Worm (Caenorhabditis elegans): ENCODE data around the gene dnc-3.

Gene dnc-3

DNA sequence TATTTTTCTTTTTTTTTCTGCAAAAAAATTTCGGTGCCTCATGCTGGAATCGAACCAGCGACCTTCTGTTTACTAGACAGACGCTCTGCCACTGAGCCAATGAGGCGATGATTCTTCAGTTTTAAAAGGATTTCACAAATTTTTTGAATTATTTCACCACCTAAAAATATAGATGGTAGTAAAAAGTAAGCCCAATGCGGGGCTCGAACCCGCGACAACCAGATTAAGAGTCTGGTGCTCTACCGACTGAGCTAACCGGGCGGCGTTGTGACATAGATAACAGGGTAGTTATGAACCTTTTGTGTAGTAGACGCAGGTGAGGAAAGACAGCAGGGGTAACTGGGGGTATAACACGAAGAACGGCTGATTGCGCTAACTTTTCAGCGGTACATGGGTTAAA, 14.1 kb downstream of the dnc-3 start:
- peak; percentile 16 for TF ChIP-seq lin-39 (tag; optimal IDR thresholded peaks at IDR 0.05)
- peak; percentile 45 for TF ChIP-seq elt-2 (tag; optimal IDR thresholded peaks at IDR 0.05)

DNA sequence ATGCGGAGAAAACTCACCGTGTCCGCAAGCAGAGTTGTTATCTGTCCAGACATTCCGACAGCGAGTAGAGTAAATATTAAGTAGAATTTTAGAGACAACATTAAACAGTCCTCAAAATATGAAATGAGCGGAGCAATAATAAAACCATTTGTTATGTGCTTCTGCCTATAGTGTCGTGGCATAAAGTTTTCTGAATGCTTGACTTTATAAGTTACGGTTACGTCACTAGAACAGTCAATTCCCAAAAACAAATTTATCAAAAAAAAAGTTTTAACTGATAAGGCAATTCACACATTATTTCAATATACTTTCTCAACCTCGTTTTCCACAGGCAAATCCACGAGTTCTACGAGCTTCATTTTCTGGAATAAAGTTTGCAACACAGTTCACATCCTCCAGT, 15.6 kb downstream of the dnc-3 start, which contains the start of gene clec-127:
Gene clec-127 (minus strand): TSS at position 101 of the 400 bp plus-strand sequence.
- TF ChIP-seq ceh-16 (tag; optimal IDR thresholded peaks at IDR 0.05) (no peak), ama-1 (optimal IDR thresholded peaks at IDR 0.05) (no peak), lin-39 (tag; optimal IDR thresholded peaks at IDR 0.05) (no peak)

DNA sequence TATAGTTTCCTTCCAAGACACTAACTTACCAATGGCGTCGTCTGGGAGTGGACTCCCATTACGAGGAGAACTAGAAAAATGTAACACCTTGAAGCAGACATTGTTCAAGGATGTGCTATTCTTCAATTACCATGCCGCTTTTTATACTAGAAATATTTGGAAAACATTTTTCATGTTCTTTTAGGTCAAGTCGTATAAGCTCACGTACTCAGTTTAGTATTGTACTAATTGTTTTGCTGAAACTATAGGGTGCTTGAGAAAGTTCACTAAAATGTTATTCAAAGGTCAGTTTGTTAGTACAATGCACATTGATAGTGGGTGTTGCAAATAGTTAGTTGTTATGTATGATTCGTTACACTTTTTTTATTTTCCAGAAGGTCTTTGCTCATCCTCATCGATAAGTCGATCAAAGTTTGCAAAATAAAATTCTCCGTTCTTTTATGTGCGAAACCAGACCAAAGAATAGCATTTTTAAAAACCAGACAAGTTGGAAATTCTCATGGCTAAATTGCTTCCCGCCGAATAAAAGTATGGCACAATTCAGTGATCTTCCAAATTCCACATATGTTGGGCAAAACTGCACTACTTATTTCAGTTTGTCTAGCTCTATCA, 17.5 kb downstream of the dnc-3 start, which contains the start of the genes clec-128 and clec-129:
Gene clec-128 (minus strand): TSS at position 101 of the 612 bp plus-strand sequence.
Gene clec-129 (plus strand): TSS at position 562 of the 612 bp plus-strand sequence.
- TF ChIP-seq aly-2 (tag; optimal IDR thresholded peaks at IDR 0.05), result no peak
- no peak for TF ChIP-seq ceh-82 (tag; optimal IDR thresholded peaks at IDR 0.05)
- TF ChIP-seq nhr-25 (tag; optimal IDR thresholded peaks at IDR 0.05), result no peak
- no peak for TF ChIP-seq R02D3.7 (tag; optimal IDR thresholded peaks at IDR 0.05)
- TF ChIP-seq nhr-12 (tag; optimal IDR thresholded peaks at IDR 0.05), result no peak
- TF ChIP-seq sea-2 (GFP tag; optimal IDR thresholded peaks at IDR 0.05), result no peak
- TF ChIP-seq ztf-4 (tag; optimal IDR thresholded peaks at IDR 0.05), result no peak
- no peak for TF ChIP-seq hmg-11 (tag; optimal IDR thresholded peaks at IDR 0.05)
- TF ChIP-seq ztf-11 (tag; optimal IDR thresholded peaks at IDR 0.05), result no peak
- no peak for TF ChIP-seq pha-4 (tag; optimal IDR thresholded peaks at IDR 0.05)

DNA sequence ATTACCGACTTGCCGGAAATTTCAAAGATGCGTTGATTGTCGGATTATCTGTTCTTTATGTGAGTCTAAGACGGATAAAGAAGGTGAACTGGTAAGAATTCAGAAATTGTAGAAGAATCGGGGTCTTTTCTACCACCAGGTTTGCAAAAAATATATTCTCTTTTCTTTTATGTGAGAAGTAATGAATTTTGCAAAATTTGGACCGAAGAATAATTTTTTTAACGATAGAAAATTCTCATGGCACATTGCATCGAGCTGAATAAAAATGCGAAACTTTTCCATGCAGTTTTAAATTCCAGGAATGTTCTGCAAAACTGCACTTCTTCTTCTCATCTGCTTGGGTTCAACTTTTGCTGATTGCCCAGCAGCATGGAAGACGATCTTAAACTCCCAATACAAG, 19.7 kb downstream of the dnc-3 start, which contains the start of gene clec-130:
Gene clec-130 (plus strand): TSS at position 301 of the 400 bp plus-strand sequence.
- no peak for TF ChIP-seq nhr-43 (tag; optimal IDR thresholded peaks at IDR 0.05; ENCODE audit: poor library complexity, severe bottlenecking)
- no peak for TF ChIP-seq egl-5 (tag; optimal IDR thresholded peaks at IDR 0.05)
- no peak for TF ChIP-seq pqm-1 (tag; optimal IDR thresholded peaks at IDR 0.05)
- no peak for TF ChIP-seq ceh-9 (tag; optimal IDR thresholded peaks at IDR 0.05)

ce11 chrII:3576742-3577141, 23.2 kb downstream of the dnc-3 start, which contains the start of gene clec-132:
Gene clec-132, plus strand, starts transcription at chrII:3577042.
- TF ChIP-seq nhr-76 (tag; optimal IDR thresholded peaks at IDR 0.05) (no peak), fos-1 (tag; optimal IDR thresholded peaks at IDR 0.05) (no peak), nfya-1 (tag; optimal IDR thresholded peaks at IDR 0.05; ENCODE audit: insufficient read depth) (no peak), ceh-16 (tag; optimal IDR thresholded peaks at IDR 0.05) (no peak), skn-1 (tag; optimal IDR thresholded peaks at IDR 0.05) (no peak), lin-39 (tag; optimal IDR thresholded peaks at IDR 0.05) (no peak), egl-5 (tag; optimal IDR thresholded peaks at IDR 0.05) (no peak), nhr-67 (tag; optimal IDR thresholded peaks at IDR 0.05) (no peak), elt-3 (tag; optimal IDR thresholded peaks at IDR 0.05) (no peak), nhr-237 (tag; optimal IDR thresholded peaks at IDR 0.05) (no peak), pha-4 (tag; optimal IDR thresholded peaks at IDR 0.05) (no peak), elt-2 (tag; optimal IDR thresholded peaks at IDR 0.05) (no peak), snpc-4 (tag; optimal IDR thresholded peaks at IDR 0.05) (no peak), pqm-1 (tag; optimal IDR thresholded peaks at IDR 0.05) (no peak), ztf-4 (tag; optimal IDR thresholded peaks at IDR 0.05) (no peak), nhr-11 (tag; optimal IDR thresholded peaks at IDR 0.05) (no peak)

- TF ChIP-seq tbx-2 (tag; optimal IDR thresholded peaks at IDR 0.05) (no peak), nhr-77 (tag; optimal IDR thresholded peaks at IDR 0.05) (no peak), unc-39 (tag; optimal IDR thresholded peaks at IDR 0.05) (no peak), ceh-28 (tag; optimal IDR thresholded peaks at IDR 0.05) (no peak), egl-27 (tag; optimal IDR thresholded peaks at IDR 0.05) (no peak), jun-1 (tag; optimal IDR thresholded peaks at IDR 0.05) (no peak), elt-3 (tag; optimal IDR thresholded peaks at IDR 0.05) (no peak), elt-2 (tag; optimal IDR thresholded peaks at IDR 0.05) (no peak), ama-1 (optimal IDR thresholded peaks at IDR 0.05) (no peak), snpc-4 (tag; optimal IDR thresholded peaks at IDR 0.05) (no peak), fos-1 (tag; optimal IDR thresholded peaks at IDR 0.05) (no peak), nfya-1 (tag; optimal IDR thresholded peaks at IDR 0.05; ENCODE audit: insufficient read depth) (no peak), ceh-82 (tag; optimal IDR thresholded peaks at IDR 0.05) (no peak), eor-1 (tag; optimal IDR thresholded peaks at IDR 0.05) (no peak), aly-2 (tag; optimal IDR thresholded peaks at IDR 0.05) (no peak), zag-1 (tag; optimal IDR thresholded peaks at IDR 0.05) (no peak), lin-15B (tag; optimal IDR thresholded peaks at IDR 0.05) (no peak), nhr-23 (tag; optimal IDR thresholded peaks at IDR 0.05) (no peak), mdl-1 (tag; optimal IDR thresholded peaks at IDR 0.05) (no peak)
Observed at ce11 chrII:3578121-3578520, 24.6 kb downstream of the dnc-3 start, which contains the start of gene clec-133. Gene clec-133, plus strand, starts transcription at chrII:3578421.

Measured in whole organism, L3 larva.